Worm (Caenorhabditis elegans): Measurements from ENCODE around the gene srh-33.

DNA sequence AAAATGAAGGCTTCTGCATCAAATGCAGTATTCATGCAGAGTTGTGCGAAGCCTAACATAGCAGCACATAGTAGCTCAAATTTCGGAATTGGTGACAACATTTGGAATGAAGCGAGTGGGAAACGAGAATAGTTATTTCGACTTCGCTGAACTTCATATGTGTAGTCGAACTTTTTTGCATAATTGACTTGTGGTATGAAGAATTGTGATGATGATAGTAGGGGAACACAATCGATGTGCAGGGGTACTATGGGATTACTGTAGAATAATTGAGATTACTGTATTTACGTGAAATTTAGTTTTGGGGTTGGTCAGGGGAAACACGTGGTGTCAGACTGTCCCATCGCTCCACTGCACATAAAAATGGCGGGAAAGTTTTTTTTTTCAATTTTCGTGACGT, 2.2 kb downstream of the srh-33 start, which contains the start of gene B0554.7:
- TF ChIP-seq nhr-23 (tag; optimal IDR thresholded peaks at IDR 0.05): no peak
- TF ChIP-seq nhr-77 (tag; optimal IDR thresholded peaks at IDR 0.05): no peak
- TF ChIP-seq mab-5 (tag; optimal IDR thresholded peaks at IDR 0.05): no peak
